Fruit fly (Drosophila melanogaster): ENCODE measurements around the gene CG33640.

DNA sequence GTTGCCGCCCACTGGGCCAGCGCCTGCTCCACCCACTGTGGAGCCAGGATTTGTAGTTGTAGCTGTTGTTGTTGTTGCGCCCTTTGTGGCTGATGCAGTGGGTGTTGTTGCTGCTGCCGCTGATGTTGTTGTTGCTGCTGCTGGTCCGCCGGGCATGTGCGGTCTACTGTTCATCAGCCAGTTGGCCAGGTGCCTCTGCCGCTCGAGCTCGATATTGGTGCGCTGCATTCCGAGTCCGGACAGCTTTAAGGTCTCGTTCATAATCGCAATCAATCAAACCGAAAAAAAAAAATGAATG is 14.7 kb upstream of the CG33640 start:
- no peak for TF ChIP-seq h (GFP tag; optimal IDR thresholded peaks at IDR 0.05)
- no peak for TF ChIP-seq ey (GFP tag; optimal IDR thresholded peaks at IDR 0.05)

All from whole organism, wandering third instar larva.